Worm (Caenorhabditis elegans): ENCODE results near the gene Y53G8AM.4.

- TF ChIP-seq W03F9.2 (tag; optimal IDR thresholded peaks at IDR 0.05), result no peak
- TF ChIP-seq him-1 (tag; optimal IDR thresholded peaks at IDR 0.05), result no peak
Observed at ce11 chrIII:3240893-3241292, 14.6 kb downstream of the Y53G8AM.4 start.

Measured in whole organism, L4/young adult.